Worm (Caenorhabditis elegans): Measurements from ENCODE around the gene somi-1.

DNA sequence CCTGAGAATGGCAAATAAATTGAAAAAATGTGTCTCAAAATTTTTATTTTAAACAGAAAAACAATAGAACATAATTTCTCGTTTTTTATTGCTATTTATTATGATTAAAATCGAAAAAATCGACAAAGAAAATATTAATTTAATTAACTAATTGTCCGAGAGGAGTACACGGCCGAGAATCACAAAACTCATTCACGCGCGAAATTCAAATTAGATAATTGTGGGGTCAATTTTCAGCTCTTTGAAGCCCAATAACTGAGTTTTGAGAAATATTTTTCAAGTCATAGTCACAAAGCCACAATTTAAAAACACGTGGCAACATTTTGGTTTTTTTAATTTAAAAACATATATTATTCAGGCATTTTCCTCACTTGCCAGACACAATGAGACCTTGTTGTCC, 17.9 kb upstream of the somi-1 start:
- TF ChIP-seq dmd-4 (tag; optimal IDR thresholded peaks at IDR 0.05) (no peak), nhr-25 (tag; optimal IDR thresholded peaks at IDR 0.05) (peak; percentile 36), skn-1 (tag; optimal IDR thresholded peaks at IDR 0.05) (no peak), ztf-4 (tag; optimal IDR thresholded peaks at IDR 0.05) (no peak), snpc-4 (tag; optimal IDR thresholded peaks at IDR 0.05) (no peak), ama-1 (optimal IDR thresholded peaks at IDR 0.05) (no peak), egl-27 (tag; optimal IDR thresholded peaks at IDR 0.05) (no peak), elt-1 (tag; optimal IDR thresholded peaks at IDR 0.05) (no peak)

Data from whole organism, L2 larva.